Worm (Caenorhabditis elegans): ENCODE results near the gene tsg-101.

ce11 chrIV:3496358-3496757 lies 18.0 kb downstream of the tsg-101 start, which contains the start of gene C09G12.17:
- TF ChIP-seq ama-1 (optimal IDR thresholded peaks at IDR 0.05) (no peak), ama-1 (GFP tag; optimal IDR thresholded peaks at IDR 0.05) (no peak), cebp-1 (GFP tag; IDR thresholded peaks at IDR 0.05) (no peak), cebp-1 (tag; optimal IDR thresholded peaks at IDR 0.05) (no peak), nfya-1 (tag; optimal IDR thresholded peaks at IDR 0.05; ENCODE audit: borderline replicate concordance, insufficient read depth) (no peak), F49E8.2 (tag; optimal IDR thresholded peaks at IDR 0.05; ENCODE audit: insufficient read depth) (no peak), mes-4 (tag; optimal IDR thresholded peaks at IDR 0.05) (no peak), him-1 (tag; optimal IDR thresholded peaks at IDR 0.05) (no peak), lsl-1 (GFP tag; optimal IDR thresholded peaks at IDR 0.05) (no peak), unc-62 (GFP tag; optimal IDR thresholded peaks at IDR 0.05) (no peak), nhr-120 (GFP tag; IDR thresholded peaks at IDR 0.05) (no peak), T07F8.4 (tag; optimal IDR thresholded peaks at IDR 0.05) (no peak)
